Worm (Caenorhabditis elegans) whole organism, L4 larva: ENCODE data around the gene Y39A1A.31.

Experiments
- F37D6.2 ChIP-seq: sonication (generic microtip); optimal IDR thresholded peaks from 2 replicates; lab custom pipeline; 2016; ENCODE audit warnings: mild to moderate bottlenecking, missing genetic modification characterization, missing compliant biosample characterization
- F49E8.2 ChIP-seq: sonication (generic microtip); optimal IDR thresholded peaks from 2 replicates; lab custom pipeline; 2016; ENCODE audit warnings: missing compliant biosample characterization, mild to moderate bottlenecking, missing genetic modification characterization, borderline replicate concordance
- T26A8.4 ChIP-seq: fragments of 200-800 bp; sonication (Bioruptor generic); IDR thresholded peaks from 2 replicates; pipeline ENCODE4 v1.3.6; 2022; ENCODE audit warnings: missing genetic modification characterization, missing compliant biosample characterization
- Y105C5A.15 ChIP-seq: fragments of 200-800 bp; sonication (Bioruptor generic); IDR thresholded peaks from 2 replicates; pipeline ENCODE4 v1.3.6; 2022; ENCODE audit warnings: missing genetic modification characterization, missing compliant biosample characterization
- ZK337.2 ChIP-seq: fragments of 200-800 bp; sonication (Bioruptor generic); IDR thresholded peaks from 2 replicates; pipeline ENCODE4 v1.3.6; 2022; ENCODE audit warnings: missing genetic modification reagents, missing genetic modification characterization, missing compliant biosample characterization
- aly-2 ChIP-seq: sonication (generic microtip); optimal IDR thresholded peaks from 2 replicates; lab custom pipeline; 2018; ENCODE audit warnings: missing biosample characterization, missing genetic modification characterization
- ama-1 ChIP-seq: fragments of 150-350 bp; optimal IDR thresholded peaks from 2 replicates; lab custom pipeline; 2014; ENCODE audit warnings: inconsistent platforms, mixed read lengths
- arid-1 ChIP-seq: fragments of 200-800 bp; sonication (Bioruptor generic); conservative IDR thresholded peaks from 2 replicates; pipeline ENCODE4 v1.3.6; 2022; ENCODE audit warnings: missing genetic modification reagents, missing genetic modification characterization, missing compliant biosample characterization
- ceh-20 ChIP-seq: fragments of 200-800 bp; sonication (Bioruptor generic); IDR thresholded peaks from 2 replicates; pipeline ENCODE4 v1.3.6; 2022; ENCODE audit warnings: missing genetic modification reagents, missing genetic modification characterization, missing compliant biosample characterization
- ceh-28 ChIP-seq: fragments of 150-350 bp; optimal IDR thresholded peaks from 2 replicates; lab custom pipeline; 2014; ENCODE audit warnings: missing biosample characterization, missing genetic modification reagents, missing genetic modification characterization
- ceh-32 ChIP-seq: sonication (generic microtip); optimal IDR thresholded peaks from 2 replicates; lab custom pipeline; 2016; ENCODE audit warnings: mild to moderate bottlenecking, missing genetic modification characterization, missing compliant biosample characterization; ENCODE audit not compliant: poor library complexity
- ceh-44 ChIP-seq: fragments of 200-800 bp; sonication (Bioruptor generic); IDR thresholded peaks from 2 replicates; pipeline ENCODE4 v1.3.6; 2022; ENCODE audit warnings: missing genetic modification reagents, missing genetic modification characterization, missing compliant biosample characterization
- ceh-62 ChIP-seq: sonication (generic microtip); optimal IDR thresholded peaks from 2 replicates; lab custom pipeline; 2017; ENCODE audit warnings: missing biosample characterization, missing genetic modification characterization
- ceh-82 ChIP-seq: sonication (generic microtip); optimal IDR thresholded peaks from 2 replicates; lab custom pipeline; 2017; ENCODE audit warnings: missing biosample characterization, missing genetic modification characterization
- cey-2 ChIP-seq: sonication (generic microtip); optimal IDR thresholded peaks from 3 replicates; lab custom pipeline; 2017; ENCODE audit warnings: missing genetic modification characterization, mild to moderate bottlenecking, missing compliant biosample characterization, antibody characterized with exemption, borderline replicate concordance; ENCODE audit not compliant: insufficient read depth
- ctbp-1 ChIP-seq: fragments of 200-800 bp; sonication (Bioruptor generic); IDR thresholded peaks from 2 replicates; pipeline ENCODE4 v1.3.6; 2022; ENCODE audit warnings: missing genetic modification reagents, missing genetic modification characterization, missing compliant biosample characterization
- daf-12 ChIP-seq: fragments of 150-350 bp; optimal IDR thresholded peaks from 2 replicates; lab custom pipeline; 2014; ENCODE audit warnings: missing biosample characterization, missing genetic modification reagents, missing genetic modification characterization
- daf-19 ChIP-seq: fragments of 200-800 bp; sonication (Bioruptor generic); conservative IDR thresholded peaks from 2 replicates; pipeline ENCODE4 v1.3.6; 2022; ENCODE audit warnings: missing genetic modification characterization, missing compliant biosample characterization
- dpl-1 ChIP-seq: fragments of 150-350 bp; optimal IDR thresholded peaks from 2 replicates; lab custom pipeline; 2014; ENCODE audit warnings: missing biosample characterization, missing genetic modification reagents, missing genetic modification characterization
- egl-27 ChIP-seq: sonication (generic microtip); optimal IDR thresholded peaks from 3 replicates; lab custom pipeline; 2017; ENCODE audit warnings: missing biosample characterization, missing genetic modification reagents, missing genetic modification characterization
- fkh-10 ChIP-seq: fragments of 150-350 bp; optimal IDR thresholded peaks from 2 replicates; lab custom pipeline; 2014; ENCODE audit warnings: missing biosample characterization, missing genetic modification reagents, missing genetic modification characterization
- fos-1 ChIP-seq: fragments of 150-350 bp; optimal IDR thresholded peaks from 2 replicates; lab custom pipeline; 2014; ENCODE audit warnings: missing biosample characterization, missing genetic modification characterization
- gei-8 ChIP-seq: fragments of 200-800 bp; sonication (Bioruptor generic); optimal IDR thresholded peaks from 2 replicates; lab custom pipeline; 2018; ENCODE audit warnings: mild to moderate bottlenecking, missing genetic modification characterization, missing compliant biosample characterization
- hmg-1.1 ChIP-seq: fragments of 200-800 bp; sonication (Bioruptor generic); IDR thresholded peaks from 2 replicates; pipeline ENCODE4 v1.3.6; 2022; ENCODE audit warnings: missing genetic modification reagents, missing genetic modification characterization, missing compliant biosample characterization
- lin-1 ChIP-seq: fragments of 200-800 bp; sonication (Bioruptor generic); IDR thresholded peaks from 2 replicates; pipeline ENCODE4 v1.3.6; 2022; ENCODE audit warnings: missing genetic modification reagents, missing genetic modification characterization, missing compliant biosample characterization
- lin-13 ChIP-seq: fragments of 150-350 bp; optimal IDR thresholded peaks from 2 replicates; lab custom pipeline; 2014; ENCODE audit warnings: missing biosample characterization, missing genetic modification reagents, missing genetic modification characterization
- lin-38 ChIP-seq: fragments of 200-800 bp; sonication (Bioruptor generic); IDR thresholded peaks from 2 replicates; pipeline ENCODE4 v1.3.6; 2022; ENCODE audit warnings: missing genetic modification reagents, missing genetic modification characterization, missing compliant biosample characterization
- lsy-2 ChIP-seq, 2 experiments: fragments of 150-350 bp in 1 of 2; sonication (generic microtip) in 1 of 2; optimal IDR thresholded peaks; 2 replicates each; lab custom pipeline; 2014 to 2017; ENCODE audit warnings: missing biosample characterization in 2 of 2, missing genetic modification characterization in 2 of 2
- mdt-29 ChIP-seq: fragments of 200-800 bp; sonication (Bioruptor generic); IDR thresholded peaks from 2 replicates; pipeline ENCODE4 v1.3.6; 2022; ENCODE audit warnings: missing genetic modification reagents, missing genetic modification characterization, missing compliant biosample characterization
- mxl-2 ChIP-seq: fragments of 200-800 bp; sonication (Bioruptor generic); conservative IDR thresholded peaks from 2 replicates; pipeline ENCODE4 v1.3.6; 2022; ENCODE audit warnings: missing genetic modification reagents, missing genetic modification characterization, missing compliant biosample characterization
- nhr-10 ChIP-seq: fragments of 150-350 bp; optimal IDR thresholded peaks from 2 replicates; lab custom pipeline; 2014; ENCODE audit warnings: missing biosample characterization, missing genetic modification characterization
- nhr-111 ChIP-seq: fragments of 200-800 bp; sonication (Bioruptor generic); optimal IDR thresholded peaks from 2 replicates; lab custom pipeline; 2018; ENCODE audit warnings: mild to moderate bottlenecking, missing genetic modification characterization, missing compliant biosample characterization
- nhr-237 ChIP-seq: sonication (generic microtip); optimal IDR thresholded peaks from 2 replicates; lab custom pipeline; 2017; ENCODE audit warnings: missing biosample characterization, missing genetic modification characterization
- nhr-28 ChIP-seq: fragments of 150-350 bp; optimal IDR thresholded peaks from 2 replicates; lab custom pipeline; 2014; ENCODE audit warnings: missing biosample characterization, missing genetic modification characterization
- nhr-77 ChIP-seq: fragments of 150-350 bp; optimal IDR thresholded peaks from 2 replicates; lab custom pipeline; 2014; ENCODE audit warnings: missing biosample characterization, missing genetic modification characterization
- pha-4 ChIP-seq, 2 experiments: fragments of 150-350 bp in 1 of 2; fragments of 200-800 bp in 1 of 2; sonication (Bioruptor generic) in 1 of 2; IDR thresholded peaks in 1 of 2; optimal IDR thresholded peaks in 1 of 2; 2 replicates each; pipeline versions ENCODE4 v1.3.6 to Lab custom; 2014 to 2022; ENCODE audit warnings: missing genetic modification characterization in 2 of 2, missing genetic modification reagents in 2 of 2, missing biosample characterization in 1 of 2, missing compliant biosample characterization in 1 of 2
- pqm-1 ChIP-seq: sonication (generic microtip); optimal IDR thresholded peaks from 2 replicates; lab custom pipeline; 2017; ENCODE audit warnings: missing biosample characterization, missing genetic modification characterization
- saeg-2 ChIP-seq: fragments of 200-800 bp; sonication (Bioruptor generic); IDR thresholded peaks from 2 replicates; pipeline ENCODE4 v1.3.6; 2022; ENCODE audit warnings: missing genetic modification reagents, missing genetic modification characterization, missing compliant biosample characterization
- skn-1 ChIP-seq: fragments of 150-350 bp; optimal IDR thresholded peaks from 2 replicates; lab custom pipeline; 2014; ENCODE audit warnings: missing biosample characterization, missing genetic modification characterization
- snpc-1.2 ChIP-seq: fragments of 200-800 bp; sonication (Bioruptor generic); IDR thresholded peaks from 2 replicates; pipeline ENCODE4 v1.3.6; 2022; ENCODE audit warnings: missing genetic modification reagents, missing genetic modification characterization, missing compliant biosample characterization
- snpc-4 ChIP-seq: fragments of 150-350 bp; optimal IDR thresholded peaks from 2 replicates; lab custom pipeline; 2014; ENCODE audit warnings: missing biosample characterization, missing genetic modification characterization
- spr-3 ChIP-seq: fragments of 200-800 bp; sonication (Bioruptor generic); optimal IDR thresholded peaks from 2 replicates; lab custom pipeline; 2018; ENCODE audit warnings: mild to moderate bottlenecking, missing genetic modification characterization, missing compliant biosample characterization
- tag-97 ChIP-seq: fragments of 200-800 bp; sonication (Bioruptor generic); IDR thresholded peaks from 2 replicates; pipeline ENCODE4 v1.3.6; 2022; ENCODE audit warnings: missing genetic modification characterization, missing compliant biosample characterization
- tra-1 ChIP-seq: fragments of 200-800 bp; sonication (Bioruptor generic); IDR thresholded peaks from 2 replicates; pipeline ENCODE4 v1.3.6; 2022; ENCODE audit warnings: missing genetic modification reagents, missing genetic modification characterization, missing compliant biosample characterization
- unc-39 ChIP-seq: sonication (generic microtip); optimal IDR thresholded peaks from 2 replicates; lab custom pipeline; 2017; ENCODE audit warnings: missing biosample characterization, missing genetic modification characterization
- unc-62 ChIP-seq, 3 experiments: fragments of 150-350 bp in 1 of 3; sonication (generic microtip); optimal IDR thresholded peaks in 2 of 3; peaks in 1 of 3; 1 replicate in 1 of 3; 2 replicates in 2 of 3; lab custom pipeline; 2014 to 2017; ENCODE audit warnings: missing biosample characterization in 3 of 3, missing genetic modification characterization in 3 of 3, missing genetic modification reagents in 3 of 3, missing genotype in 1 of 3
- vab-7 ChIP-seq: fragments of 200-800 bp; sonication (Bioruptor generic); IDR thresholded peaks from 2 replicates; pipeline ENCODE4 v1.3.6; 2022; ENCODE audit warnings: missing genetic modification reagents, missing genetic modification characterization, missing compliant biosample characterization
- zag-1 ChIP-seq: fragments of 150-350 bp; optimal IDR thresholded peaks from 2 replicates; lab custom pipeline; 2014; ENCODE audit warnings: missing biosample characterization, missing genetic modification characterization
- zfp-2 ChIP-seq: sonication (generic microtip); optimal IDR thresholded peaks from 2 replicates; lab custom pipeline; 2016; ENCODE audit warnings: mild to moderate bottlenecking, missing genetic modification characterization, missing compliant biosample characterization
- zip-11 ChIP-seq: fragments of 200-800 bp; sonication (Bioruptor generic); IDR thresholded peaks from 2 replicates; pipeline ENCODE4 v1.3.6; 2022; ENCODE audit warnings: missing genetic modification characterization, missing compliant biosample characterization
- zip-2 ChIP-seq: fragments of 150-350 bp; optimal IDR thresholded peaks from 2 replicates; lab custom pipeline; 2014; ENCODE audit warnings: missing biosample characterization, missing genetic modification characterization
- ztf-11 ChIP-seq: fragments of 150-350 bp; optimal IDR thresholded peaks from 2 replicates; lab custom pipeline; 2014; ENCODE audit warnings: missing biosample characterization, missing genetic modification characterization

Y39A1A.31 gene

ce11 chrIII:10733300-10733699 is 44.3 kb upstream of the Y39A1A.31 start (continued):
- no peak for TF ChIP-seq fkh-10 (GFP tag; lab: Kevin White, UChicago)
- no peak for TF ChIP-seq nhr-111 (GFP tag; lab: Kevin White, UChicago)
- TF ChIP-seq daf-12 = no peak
- TF ChIP-seq lin-38 (GFP tag; lab: Robert Waterston, UW) = peak; percentile 48
- TF ChIP-seq egl-27 (tag; lab: Kevin White, UChicago) = no peak
- peak; percentile 59; the same call in 1 of the 2 replicates for TF ChIP-seq mdt-29
- TF ChIP-seq pha-4 (GFP tag; IDR thresholded peaks at IDR 0.05; lab: Robert Waterston, UW) = no peak
- TF ChIP-seq pha-4 (tag; optimal IDR thresholded peaks at IDR 0.05; lab: Kevin White, UChicago) = no peak
- TF ChIP-seq nhr-10 = no peak
- TF ChIP-seq ceh-28 (tag; lab: Kevin White, UChicago) = no peak
- TF ChIP-seq T26A8.4 (GFP tag; lab: Robert Waterston, UW) = no peak
- no peak for TF ChIP-seq ceh-32 (tag; lab: Kevin White, UChicago)
- TF ChIP-seq Y105C5A.15 = no peak
- TF ChIP-seq lsy-2 (tag; optimal IDR thresholded peaks at IDR 0.05; lab: Kevin White, UChicago) = no peak
- no peak for TF ChIP-seq ama-1 (lab: Kevin White, UChicago)
- TF ChIP-seq zip-11 (GFP tag; lab: Robert Waterston, UW) = no peak
- TF ChIP-seq lin-1 (GFP tag; lab: Robert Waterston, UW) = no peak
- no peak for TF ChIP-seq ceh-62 (tag; lab: Kevin White, UChicago)
- no peak for TF ChIP-seq zfp-2 (tag; lab: Kevin White, UChicago)
- TF ChIP-seq gei-8 (GFP tag; lab: Kevin White, UChicago) = no peak
- TF ChIP-seq aly-2 (tag; lab: Kevin White, UChicago) = no peak
- TF ChIP-seq spr-3 (GFP tag; lab: Kevin White, UChicago) = no peak
- no peak for TF ChIP-seq unc-39 (tag; lab: Kevin White, UChicago)
- no peak for TF ChIP-seq zip-2 (tag; lab: Kevin White, UChicago)
- TF ChIP-seq ctbp-1 = no peak
- TF ChIP-seq skn-1 (tag; lab: Kevin White, UChicago) = no peak
- TF ChIP-seq tag-97 (GFP tag; lab: Robert Waterston, UW) = no peak
- TF ChIP-seq snpc-4 (tag; lab: Kevin White, UChicago) = no peak
- TF ChIP-seq vab-7 (GFP tag; lab: Robert Waterston, UW) = peak; percentile 40; the same call in 1 of the 2 replicates
- TF ChIP-seq nhr-77 (tag; lab: Kevin White, UChicago) = no peak
- TF ChIP-seq nhr-237 (tag; lab: Kevin White, UChicago) = no peak
- TF ChIP-seq lin-13 (GFP tag; lab: Kevin White, UChicago) = no peak
- TF ChIP-seq ztf-11 (tag; lab: Kevin White, UChicago) = no peak
- TF ChIP-seq ceh-20 (GFP tag; lab: Robert Waterston, UW) = no peak
- no peak for TF ChIP-seq hmg-1.1
- no peak for TF ChIP-seq arid-1 (GFP tag; lab: Robert Waterston, UW)
- TF ChIP-seq saeg-2 (GFP tag; lab: Robert Waterston, UW) = no peak
- 0 out of 2 replicates have a peak, but pooled peaks have one; percentile 18 for TF ChIP-seq ceh-44 (GFP tag; lab: Robert Waterston, UW)
- no peak for TF ChIP-seq F49E8.2 (tag; lab: Kevin White, UChicago)
- TF ChIP-seq pqm-1 (tag; lab: Kevin White, UChicago) = no peak
- TF ChIP-seq F37D6.2 = no peak
- TF ChIP-seq unc-62 (GFP tag; optimal IDR thresholded peaks at IDR 0.05 in 1 of 2; lab: Kevin White, UChicago) = no peak
- TF ChIP-seq unc-62 (tag; optimal IDR thresholded peaks at IDR 0.05; lab: Kevin White, UChicago) = no peak
- TF ChIP-seq snpc-1.2 = peak; percentile 64; the same call in 1 of the 2 replicates
- no peak for TF ChIP-seq ZK337.2 (GFP tag; lab: Robert Waterston, UW)
- no peak for TF ChIP-seq nhr-28
- no peak for TF ChIP-seq mxl-2 (GFP tag; lab: Robert Waterston, UW)
- TF ChIP-seq ceh-82 (tag; lab: Kevin White, UChicago) = no peak
- no peak for TF ChIP-seq fos-1
- no peak for TF ChIP-seq tra-1 (GFP tag; lab: Robert Waterston, UW)
- no peak for TF ChIP-seq daf-19 (GFP tag; lab: Robert Waterston, UW)
- no peak for TF ChIP-seq cey-2 (tag; lab: Kevin White, UChicago)
- no peak for TF ChIP-seq zag-1 (tag; lab: Kevin White, UChicago)
- no peak for TF ChIP-seq dpl-1 (GFP tag; lab: Kevin White, UChicago)
